Worm (Caenorhabditis elegans): ENCODE data around the gene mut-7.

- no peak for TF ChIP-seq fkh-10 (GFP tag; optimal IDR thresholded peaks at IDR 0.05)
- TF ChIP-seq ttx-3 (tag; optimal IDR thresholded peaks at IDR 0.05): no peak
These were observed 2.6 kb upstream of the mut-7 start, which contains the start of gene ZK1098.12 for ce11 chrIII:9544820-9545219.
